Worm (Caenorhabditis elegans): Measurements from ENCODE around the gene F47B7.2.

DNA sequence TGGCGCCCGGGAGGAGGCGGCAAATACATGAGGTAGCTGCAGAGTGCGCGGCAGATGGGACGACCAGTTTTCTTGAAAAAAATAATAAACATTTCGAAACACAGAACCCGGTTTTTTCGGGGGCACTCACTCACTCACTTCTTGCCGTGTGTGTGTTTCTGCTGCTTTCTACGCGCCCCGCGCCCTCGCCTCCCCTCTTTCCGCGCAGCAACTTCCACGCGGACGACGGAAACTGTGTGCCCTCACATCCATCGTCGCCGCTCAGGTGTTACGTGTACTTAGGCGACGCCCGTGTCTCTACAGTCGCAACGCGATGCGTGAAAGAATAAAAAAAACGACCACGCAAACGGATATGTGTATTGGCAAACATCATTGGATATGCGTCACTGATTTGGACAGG lies 51.9 kb downstream of the F47B7.2 start:
- TF ChIP-seq lin-26 (GFP tag; IDR thresholded peaks at IDR 0.05), result no peak
- TF ChIP-seq Y56A3A.18 (GFP tag; IDR thresholded peaks at IDR 0.05), result no peak
